Fruit fly (Drosophila melanogaster) whole organism, embryonic: ENCODE results near the gene Pif1A.

ENCODE experiments used
- Bgb ChIP-seq: fragments of 200-800 bp; sonication (Bioruptor generic); IDR thresholded peaks from 2 replicates; pipeline ENCODE4 v1.3.6; 2022; ENCODE audit warnings: missing biosample characterization, missing genetic modification characterization; ENCODE audit not compliant: partially characterized antibody
- BtbVII ChIP-seq: fragments of 200-800 bp; sonication (Bioruptor generic); optimal IDR thresholded peaks from 3 replicates; lab custom pipeline; 2017; ENCODE audit warnings: missing biosample characterization, mild to moderate bottlenecking, missing genetic modification characterization
- CG10147 ChIP-seq: fragments of 200-800 bp; sonication (Bioruptor generic); optimal IDR thresholded peaks from 2 replicates; lab custom pipeline; 2019; ENCODE audit warnings: missing biosample characterization, mild to moderate bottlenecking, missing genetic modification characterization, moderate library complexity
- CG10209 ChIP-seq: fragments of 200-800 bp; sonication (Bioruptor generic); optimal IDR thresholded peaks from 3 replicates; lab custom pipeline; 2017; ENCODE audit warnings: missing biosample characterization, mild to moderate bottlenecking, missing genetic modification characterization, missing genetic modification reagents
- CG10267 ChIP-seq: fragments of 200-800 bp; sonication (Bioruptor generic); optimal IDR thresholded peaks from 2 replicates; lab custom pipeline; 2018; ENCODE audit warnings: missing biosample characterization, mild to moderate bottlenecking, missing genetic modification characterization, moderate library complexity
- CG10654 ChIP-seq: fragments of 200-800 bp; sonication (Bioruptor generic); optimal IDR thresholded peaks from 2 replicates; lab custom pipeline; 2016; ENCODE audit warnings: missing biosample characterization, missing genetic modification characterization
- CG13287 ChIP-seq: fragments of 200-800 bp; sonication (Bioruptor generic); IDR thresholded peaks from 2 replicates; pipeline ENCODE4 v1.3.6; 2022; ENCODE audit warnings: missing biosample characterization, missing genetic modification characterization; ENCODE audit not compliant: partially characterized antibody
- CG13424 ChIP-seq: fragments of 200-800 bp; sonication (Bioruptor generic); optimal IDR thresholded peaks from 2 replicates; lab custom pipeline; 2019; ENCODE audit warnings: missing biosample characterization, mild to moderate bottlenecking, missing genetic modification characterization, moderate library complexity
- CG14441 ChIP-seq: fragments of 200-800 bp; sonication (Bioruptor generic); IDR thresholded peaks from 2 replicates; pipeline ENCODE4 v1.3.6; 2022; ENCODE audit warnings: missing biosample characterization, missing genetic modification characterization
- CG1602 ChIP-seq: fragments of 200-800 bp; sonication (Bioruptor generic); optimal IDR thresholded peaks from 3 replicates; lab custom pipeline; 2016; ENCODE audit warnings: missing biosample characterization, missing genetic modification characterization
- CG17328 ChIP-seq: fragments of 200-800 bp; sonication (Bioruptor generic); IDR thresholded peaks from 2 replicates; pipeline ENCODE4 v1.3.6; 2022; ENCODE audit warnings: missing biosample characterization, missing genetic modification characterization
- CG17359 ChIP-seq: fragments of 200-800 bp; sonication (Bioruptor generic); optimal IDR thresholded peaks from 3 replicates; lab custom pipeline; 2018; ENCODE audit warnings: missing biosample characterization, mild to moderate bottlenecking, missing genetic modification characterization, moderate library complexity
- CG17385 ChIP-seq: fragments of 200-800 bp; sonication (Bioruptor generic); optimal IDR thresholded peaks from 3 replicates; lab custom pipeline; 2018; ENCODE audit warnings: missing biosample characterization, mild to moderate bottlenecking, missing genetic modification characterization
- CG17802 ChIP-seq: fragments of 200-800 bp; sonication (Bioruptor generic); optimal IDR thresholded peaks from 2 replicates; lab custom pipeline; 2018; ENCODE audit warnings: missing biosample characterization, mild to moderate bottlenecking, missing genetic modification characterization, moderate library complexity
- CG2199 ChIP-seq: fragments of 200-800 bp; sonication (Bioruptor generic); IDR thresholded peaks from 3 replicates; pipeline ENCODE4 v1.3.6; 2022; ENCODE audit warnings: missing biosample characterization, missing genetic modification characterization
- CG31224 ChIP-seq: fragments of 200-800 bp; sonication (Bioruptor generic); IDR thresholded peaks from 2 replicates; pipeline ENCODE4 v1.3.6; 2022; ENCODE audit warnings: missing biosample characterization, missing genetic modification characterization
- CG32532 ChIP-seq: fragments of 200-800 bp; sonication (Bioruptor generic); IDR thresholded peaks from 2 replicates; pipeline ENCODE4 v1.3.6; 2022; ENCODE audit warnings: missing biosample characterization, missing genetic modification characterization
- CG43689 ChIP-seq: fragments of 200-800 bp; sonication (Bioruptor generic); IDR thresholded peaks from 2 replicates; pipeline ENCODE4 v1.3.6; 2022; ENCODE audit warnings: missing biosample characterization, missing genetic modification characterization
- CG4404 ChIP-seq: fragments of 200-800 bp; sonication (Bioruptor generic); IDR thresholded peaks from 2 replicates; pipeline ENCODE4 v1.3.6; 2022; ENCODE audit warnings: missing biosample characterization, missing genetic modification characterization
- CG4730 ChIP-seq: fragments of 200-800 bp; sonication (Bioruptor generic); IDR thresholded peaks from 2 replicates; pipeline ENCODE4 v1.3.6; 2022; ENCODE audit warnings: missing biosample characterization, missing genetic modification characterization
- CG5180 ChIP-seq: fragments of 200-800 bp; sonication (Bioruptor generic); optimal IDR thresholded peaks from 3 replicates; lab custom pipeline; 2017; ENCODE audit warnings: missing biosample characterization, missing genetic modification characterization, mild to moderate bottlenecking, moderate library complexity, missing genetic modification reagents
- CG7556 ChIP-seq: fragments of 200-800 bp; sonication (Bioruptor generic); optimal IDR thresholded peaks from 2 replicates; lab custom pipeline; 2017; ENCODE audit warnings: missing biosample characterization, mild to moderate bottlenecking, missing genetic modification characterization
- CG8924 ChIP-seq: fragments of 200-800 bp; optimal IDR thresholded peaks from 3 replicates; lab custom pipeline; 2019; ENCODE audit warnings: missing biosample characterization, mild to moderate bottlenecking, missing genetic modification characterization, moderate library complexity
- D19A ChIP-seq: fragments of 200-800 bp; optimal IDR thresholded peaks from 3 replicates; lab custom pipeline; 2019; ENCODE audit warnings: missing biosample characterization, mild to moderate bottlenecking, missing genetic modification characterization, moderate library complexity
- Gug ChIP-seq: fragments of 200-800 bp; sonication (Bioruptor generic); IDR thresholded peaks from 4 replicates; pipeline ENCODE4 v1.3.6; 2022; ENCODE audit warnings: missing biosample characterization, missing genetic modification characterization
- H15 ChIP-seq: fragments of 200-800 bp; sonication (Bioruptor generic); IDR thresholded peaks from 3 replicates; pipeline ENCODE4 v1.3.6; 2022; ENCODE audit warnings: missing biosample characterization, missing genetic modification characterization
- HHEX ChIP-seq: fragments of 200-800 bp; sonication (Bioruptor generic); optimal IDR thresholded peaks from 3 replicates; lab custom pipeline; 2017; ENCODE audit warnings: missing biosample characterization, mild to moderate bottlenecking, missing genetic modification characterization, missing genetic modification reagents
- Hr51 ChIP-seq, 2 experiments: fragments of 200-800 bp; sonication (Bioruptor generic); optimal IDR thresholded peaks; 2 replicates in 1 of 2; 3 replicates in 1 of 2; lab custom pipeline; 2016 to 2018; ENCODE audit warnings: missing biosample characterization in 2 of 2, missing genetic modification characterization in 2 of 2, mild to moderate bottlenecking in 1 of 2, moderate library complexity in 1 of 2
- Med ChIP-seq: fragments of 200-800 bp; sonication (Bioruptor generic); peaks from one replicate; lab custom pipeline; 2016; ENCODE audit warnings: missing biosample characterization, missing genetic modification characterization, mild to moderate bottlenecking, inconsistent platforms, moderate library complexity
- Optix ChIP-seq: fragments of 200-800 bp; sonication (Bioruptor generic); IDR thresholded peaks from 3 replicates; pipeline ENCODE4 v1.3.6; 2022; ENCODE audit warnings: missing biosample characterization, missing genetic modification characterization
- Pdp1 ChIP-seq, 2 experiments: fragments of 200-800 bp; sonication (Bioruptor generic); optimal IDR thresholded peaks; 3 replicates each; lab custom pipeline; 2016; ENCODE audit warnings: missing biosample characterization in 2 of 2, missing genetic modification characterization in 2 of 2, mild to moderate bottlenecking in 1 of 2, moderate library complexity in 1 of 2
- abd-A ChIP-seq: fragments of 200-800 bp; sonication (Bioruptor generic); optimal IDR thresholded peaks from 3 replicates; lab custom pipeline; 2019; ENCODE audit warnings: missing biosample characterization, mild to moderate bottlenecking, missing genetic modification characterization, moderate library complexity
- ase ChIP-seq: fragments of 200-800 bp; sonication (Bioruptor generic); IDR thresholded peaks from 3 replicates; pipeline ENCODE4 v1.3.6; 2022; ENCODE audit warnings: missing biosample characterization, missing genetic modification characterization
- az2 ChIP-seq: fragments of 200-800 bp; sonication (Bioruptor generic); optimal IDR thresholded peaks from 3 replicates; lab custom pipeline; 2016; ENCODE audit warnings: missing biosample characterization, missing genetic modification characterization
- bigmax ChIP-seq: fragments of 200-800 bp; sonication (Bioruptor generic); optimal IDR thresholded peaks from 2 replicates; lab custom pipeline; 2018; ENCODE audit warnings: missing biosample characterization, mild to moderate bottlenecking, missing genetic modification characterization
- chif ChIP-seq, 2 experiments: fragments of 200-800 bp; sonication (Bioruptor generic); optimal IDR thresholded peaks; 3 replicates each; lab custom pipeline; 2016; ENCODE audit warnings: missing biosample characterization in 2 of 2, missing genetic modification characterization in 2 of 2
- fru ChIP-seq: fragments of >200 bp; optimal IDR thresholded peaks from 2 replicates; lab custom pipeline; 2017
- ftz-f1 ChIP-seq: fragments of 200-800 bp; sonication (Bioruptor generic); optimal IDR thresholded peaks from 2 replicates; lab custom pipeline; 2016; ENCODE audit warnings: missing biosample characterization, missing genetic modification characterization
- gem ChIP-seq: fragments of 200-800 bp; sonication (Bioruptor generic); optimal IDR thresholded peaks from 2 replicates; lab custom pipeline; 2019; ENCODE audit warnings: missing biosample characterization, mild to moderate bottlenecking, missing genetic modification characterization, moderate library complexity
- jing ChIP-seq: fragments of 200-800 bp; sonication (Bioruptor generic); optimal IDR thresholded peaks from 2 replicates; lab custom pipeline; 2018; ENCODE audit warnings: missing biosample characterization, mild to moderate bottlenecking, missing genetic modification characterization
- lbe ChIP-seq: fragments of 200-800 bp; sonication (Bioruptor generic); optimal IDR thresholded peaks from 2 replicates; lab custom pipeline; 2016; ENCODE audit warnings: missing biosample characterization, mild to moderate bottlenecking, missing genetic modification characterization
- nerfin-1 ChIP-seq: fragments of 200-800 bp; sonication (Bioruptor generic); optimal IDR thresholded peaks from 3 replicates; lab custom pipeline; 2019; ENCODE audit warnings: missing biosample characterization, mild to moderate bottlenecking, missing genetic modification characterization, moderate library complexity
- onecut ChIP-seq: fragments of 200-800 bp; sonication (Bioruptor generic); IDR thresholded peaks from 2 replicates; pipeline ENCODE4 v1.3.6; 2022; ENCODE audit warnings: missing biosample characterization, missing genetic modification characterization
- otp ChIP-seq: fragments of 200-800 bp; sonication (Bioruptor generic); IDR thresholded peaks from 3 replicates; pipeline ENCODE4, ENCODE4 v1.3.6; 2022; ENCODE audit warnings: missing biosample characterization, missing genetic modification characterization
- peb ChIP-seq: fragments of 200-800 bp; sonication (Bioruptor generic); IDR thresholded peaks from 2 replicates; pipeline ENCODE4 v1.3.6; 2022; ENCODE audit warnings: missing biosample characterization, missing genetic modification characterization
- ranshi ChIP-seq: fragments of 200-800 bp; sonication (Bioruptor generic); IDR thresholded peaks from 2 replicates; pipeline ENCODE4 v1.3.6; 2022; ENCODE audit warnings: missing biosample characterization, missing genetic modification characterization
- tap ChIP-seq: fragments of 200-800 bp; optimal IDR thresholded peaks from 3 replicates; lab custom pipeline; 2019; ENCODE audit warnings: missing biosample characterization, mild to moderate bottlenecking, missing genetic modification characterization, moderate library complexity
- trem ChIP-seq: fragments of 200-800 bp; optimal IDR thresholded peaks from 3 replicates; lab custom pipeline; 2019; ENCODE audit warnings: missing biosample characterization, mild to moderate bottlenecking, missing genetic modification characterization, moderate library complexity

Pif1A gene

DNA sequence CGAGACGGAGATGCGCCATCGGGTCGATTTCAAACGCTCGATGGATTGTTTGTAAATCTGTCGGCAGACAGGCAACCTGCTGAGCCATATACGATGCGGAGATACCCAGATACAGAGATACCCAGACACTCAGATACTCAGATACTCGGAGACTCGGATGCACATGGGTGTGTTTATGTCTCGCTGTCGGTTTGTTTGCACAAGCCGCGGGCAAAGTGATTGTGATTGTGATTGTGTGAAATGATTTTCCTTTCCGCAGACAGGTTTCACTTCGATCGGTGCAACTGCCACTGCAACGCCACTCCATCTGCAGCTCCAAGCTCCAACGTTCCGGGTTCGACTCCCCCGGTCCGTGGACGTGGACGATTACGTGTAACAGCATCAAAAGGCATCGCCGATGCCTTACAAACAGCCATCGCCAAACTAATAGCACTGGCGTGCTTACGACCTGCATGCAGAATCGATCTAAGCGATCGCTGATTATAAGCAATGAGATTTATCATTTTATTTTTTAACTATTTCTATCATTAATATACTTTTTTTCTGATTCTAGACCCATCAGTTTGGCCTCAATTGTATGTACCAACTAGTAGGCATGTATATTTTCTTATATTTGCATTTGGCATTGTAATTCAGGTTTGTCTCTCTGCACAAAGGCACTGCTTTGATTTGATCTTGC, 12.1 kb downstream of the Pif1A start (continued):
- TF ChIP-seq nerfin-1 (peak; percentile 0), CG10654 (peak; percentile 29), CG13424 (tag; lab: Kevin White, UChicago) (peak; percentile 47), CG32532 (GFP tag; lab: Robert Waterston, UW) (peak; percentile 55; the same call in 1 of the 2 replicates), ranshi (GFP tag; lab: Robert Waterston, UW) (peak; percentile 57), D19A (peak; percentile 47), az2 (GFP tag; lab: Kevin White, UChicago) (peak; percentile 30), otp (GFP tag; lab: Robert Waterston, UW) (peak; percentile 28; the same call in 1 of the 3 replicates), CG8924 (peak; percentile 53), HHEX (peak; percentile 1), H15 (GFP tag; lab: Robert Waterston, UW) (peak; percentile 59; the same call in 1 of the 3 replicates), CG10209 (GFP tag; lab: Kevin White, UChicago) (peak; percentile 14), CG17328 (GFP tag; lab: Robert Waterston, UW) (peak; percentile 67), fru (no peak), chif (GFP tag; optimal IDR thresholded peaks at IDR 0.05; lab: Kevin White, UChicago) (peak in 1 of 2 experiments; percentile 22), jing (GFP tag; lab: Kevin White, UChicago) (peak; percentile 35), CG1602 (GFP tag; lab: Kevin White, UChicago) (peak; percentile 43), Pdp1 (GFP tag; optimal IDR thresholded peaks at IDR 0.05; lab: Kevin White, UChicago) (peak; percentile 14 to 50), Gug (GFP tag; lab: Robert Waterston, UW) (peak; percentile 71), peb (GFP tag; lab: Robert Waterston, UW) (peak; percentile 47; the same call in 1 of the 2 replicates), Hr51 (GFP tag; optimal IDR thresholded peaks at IDR 0.05; lab: Kevin White, UChicago) (peak in 1 of 2 experiments; percentile 74), CG4730 (GFP tag; lab: Robert Waterston, UW) (peak; percentile 59; the same call in 1 of the 2 replicates), CG4404 (GFP tag; lab: Robert Waterston, UW) (0 out of 2 replicates have a peak, but pooled peaks have one; percentile 10), Optix (GFP tag; lab: Robert Waterston, UW) (peak; percentile 59; the same call in 1 of the 3 replicates), CG10147 (peak; percentile 21), onecut (GFP tag; lab: Robert Waterston, UW) (0 out of 2 replicates have a peak, but pooled peaks have one; percentile 22), CG43689 (peak; percentile 56), CG7556 (GFP tag; lab: Kevin White, UChicago) (peak; percentile 37), ftz-f1 (GFP tag; lab: Kevin White, UChicago) (no peak), lbe (no peak), Med (GFP tag; lab: Kevin White, UChicago) (peak; percentile 13), abd-A (tag; lab: Kevin White, UChicago) (peak; percentile 11), gem (peak; percentile 72), CG13287 (GFP tag; lab: Robert Waterston, UW) (no peak), CG5180 (GFP tag; lab: Kevin White, UChicago) (peak; percentile 30), bigmax (GFP tag; lab: Kevin White, UChicago) (no peak), CG17359 (tag; lab: Kevin White, UChicago) (peak; percentile 70), CG17802 (tag; lab: Kevin White, UChicago) (peak; percentile 16), tap (tag; lab: Kevin White, UChicago) (peak; percentile 69), BtbVII (GFP tag; lab: Kevin White, UChicago) (peak; percentile 11), trem (tag; lab: Kevin White, UChicago) (peak; percentile 19), CG10267 (tag; lab: Kevin White, UChicago) (peak; percentile 33), CG17385 (GFP tag; lab: Kevin White, UChicago) (peak; percentile 41), Bgb (GFP tag; lab: Robert Waterston, UW) (no peak), CG2199 (GFP tag; lab: Robert Waterston, UW) (peak; percentile 100), CG31224 (0 out of 2 replicates have a peak, but pooled peaks have one; percentile 21), ase (GFP tag; lab: Robert Waterston, UW) (peak; percentile 73; the same call in 2 of the 3 replicates), CG14441 (GFP tag; lab: Robert Waterston, UW) (peak; percentile 80)
